Fruit fly (Drosophila melanogaster) whole organism, embryonic: ENCODE measurements around the gene CG31999.

Experiments used
- Atf6 ChIP-seq: fragments of 200-800 bp; sonication (Bioruptor generic); IDR thresholded peaks from 2 replicates; pipeline ENCODE4 v1.3.6; 2022; ENCODE audit warnings: missing biosample characterization, missing genetic modification characterization
- CG10274 ChIP-seq: fragments of 200-800 bp; sonication (Bioruptor generic); optimal IDR thresholded peaks from 3 replicates; lab custom pipeline; 2017; ENCODE audit warnings: missing biosample characterization, mild to moderate bottlenecking, missing genetic modification characterization
- CG10321 ChIP-seq: fragments of 200-800 bp; sonication (Bioruptor generic); IDR thresholded peaks from 2 replicates; pipeline ENCODE4 v1.3.6; 2022; ENCODE audit warnings: missing biosample characterization, missing genetic modification characterization
- CG1233 ChIP-seq: fragments of 200-800 bp; sonication (Bioruptor generic); optimal IDR thresholded peaks from 4 replicates; lab custom pipeline; 2018; ENCODE audit warnings: missing biosample characterization, mild to moderate bottlenecking, missing genetic modification characterization
- CG12769 ChIP-seq: fragments of 200-800 bp; sonication (Bioruptor generic); optimal IDR thresholded peaks from 2 replicates; lab custom pipeline; 2019; ENCODE audit warnings: missing biosample characterization, mild to moderate bottlenecking, missing genetic modification characterization, moderate library complexity
- CG12942 ChIP-seq: fragments of 200-800 bp; sonication (Bioruptor generic); optimal IDR thresholded peaks from 3 replicates; lab custom pipeline; 2016; ENCODE audit warnings: missing biosample characterization, missing genetic modification characterization
- CG13296 ChIP-seq: fragments of 200-800 bp; sonication (Bioruptor generic); optimal IDR thresholded peaks from 3 replicates; lab custom pipeline; 2018; ENCODE audit warnings: missing biosample characterization, mild to moderate bottlenecking, missing genetic modification characterization
- CG1603 ChIP-seq: fragments of 200-800 bp; sonication (Bioruptor generic); optimal IDR thresholded peaks from 2 replicates; lab custom pipeline; 2019; ENCODE audit warnings: missing biosample characterization, mild to moderate bottlenecking, missing genetic modification characterization, moderate library complexity
- CG17361 ChIP-seq: fragments of 200-800 bp; sonication (Bioruptor generic); IDR thresholded peaks from 3 replicates; pipeline ENCODE4 v1.3.6; 2022; ENCODE audit warnings: missing biosample characterization, missing genetic modification characterization
- CG17568 ChIP-seq: fragments of 200-800 bp; sonication (Bioruptor generic); optimal IDR thresholded peaks from 2 replicates; lab custom pipeline; 2018; ENCODE audit warnings: missing biosample characterization, mild to moderate bottlenecking, missing genetic modification characterization, moderate library complexity
- CG17612 ChIP-seq: fragments of 200-800 bp; sonication (Bioruptor generic); IDR thresholded peaks from 2 replicates; pipeline ENCODE4 v1.3.6; 2022; ENCODE audit warnings: missing biosample characterization, missing genetic modification characterization
- CG18262 ChIP-seq: fragments of 200-800 bp; optimal IDR thresholded peaks from 3 replicates; lab custom pipeline; 2019; ENCODE audit warnings: missing biosample characterization, mild to moderate bottlenecking, missing genetic modification characterization, moderate library complexity
- CG2116 ChIP-seq: fragments of 200-800 bp; sonication (Bioruptor generic); optimal IDR thresholded peaks from 3 replicates; lab custom pipeline; 2018; ENCODE audit warnings: missing biosample characterization, mild to moderate bottlenecking, missing genetic modification characterization
- CG2875 ChIP-seq: fragments of 200-800 bp; sonication (Bioruptor generic); optimal IDR thresholded peaks from 2 replicates; lab custom pipeline; 2017; ENCODE audit warnings: missing biosample characterization, mild to moderate bottlenecking, missing genetic modification characterization, missing genetic modification reagents
- CG31224 ChIP-seq: fragments of 200-800 bp; sonication (Bioruptor generic); IDR thresholded peaks from 2 replicates; pipeline ENCODE4 v1.3.6; 2022; ENCODE audit warnings: missing biosample characterization, missing genetic modification characterization
- CG3281 ChIP-seq: fragments of 200-800 bp; sonication (Bioruptor generic); optimal IDR thresholded peaks from 3 replicates; lab custom pipeline; 2017; ENCODE audit warnings: missing biosample characterization, mild to moderate bottlenecking, missing genetic modification characterization
- CG5245 ChIP-seq: fragments of 200-800 bp; sonication (Bioruptor generic); optimal IDR thresholded peaks from 3 replicates; lab custom pipeline; 2016; ENCODE audit warnings: missing biosample characterization, missing genetic modification characterization
- CG6791 ChIP-seq: fragments of 200-800 bp; sonication (Bioruptor generic); IDR thresholded peaks from 3 replicates; pipeline ENCODE4 v1.3.6; 2022; ENCODE audit warnings: missing biosample characterization, missing genetic modification characterization; ENCODE audit not compliant: partially characterized antibody
- CG7357 ChIP-seq: fragments of 200-800 bp; sonication (Bioruptor generic); IDR thresholded peaks from 3 replicates; pipeline ENCODE4 v1.3.6; 2022; ENCODE audit warnings: missing biosample characterization, missing genetic modification characterization
- CG8765 ChIP-seq: fragments of 200-800 bp; sonication (Bioruptor generic); IDR thresholded peaks from 2 replicates; pipeline ENCODE4 v1.3.6; 2022; ENCODE audit warnings: missing biosample characterization, missing genetic modification characterization
- Ets97D ChIP-seq: fragments of 200-800 bp; sonication (Bioruptor generic); optimal IDR thresholded peaks from 3 replicates; lab custom pipeline; 2016; ENCODE audit warnings: missing biosample characterization, missing genetic modification characterization
- Hand ChIP-seq: fragments of 200-800 bp; sonication (Bioruptor generic); optimal IDR thresholded peaks from 2 replicates; lab custom pipeline; 2017; ENCODE audit warnings: mild to moderate bottlenecking, missing biosample characterization, missing genetic modification reagents, missing genetic modification characterization
- HmgZ ChIP-seq: fragments of 200-800 bp; sonication (Bioruptor generic); optimal IDR thresholded peaks from 2 replicates; lab custom pipeline; 2018; ENCODE audit warnings: missing biosample characterization, mild to moderate bottlenecking, missing genetic modification characterization
- Hr39 ChIP-seq: fragments of >200 bp; optimal IDR thresholded peaks from 2 replicates; lab custom pipeline; 2017
- Lhr ChIP-seq: fragments of 200-800 bp; sonication (Bioruptor generic); optimal IDR thresholded peaks from 3 replicates; lab custom pipeline; 2017; ENCODE audit warnings: mild to moderate bottlenecking, missing biosample characterization, missing genetic modification reagents, missing genetic modification characterization
- Lpt ChIP-seq: fragments of >200 bp; optimal IDR thresholded peaks from 2 replicates; lab custom pipeline; 2018; ENCODE audit warnings: missing biosample characterization, missing genetic modification characterization
- NfI ChIP-seq: fragments of 200-800 bp; sonication (Bioruptor generic); optimal IDR thresholded peaks from 3 replicates; lab custom pipeline; 2018; ENCODE audit warnings: missing biosample characterization, mild to moderate bottlenecking, missing genetic modification characterization, moderate library complexity
- PHDP ChIP-seq: fragments of 200-800 bp; sonication (Bioruptor generic); optimal IDR thresholded peaks from 3 replicates; lab custom pipeline; 2018; ENCODE audit warnings: missing biosample characterization, mild to moderate bottlenecking, missing genetic modification characterization, moderate library complexity
- Pdp1 ChIP-seq, 2 experiments: fragments of 200-800 bp; sonication (Bioruptor generic); optimal IDR thresholded peaks; 3 replicates each; lab custom pipeline; 2016; ENCODE audit warnings: missing biosample characterization in 2 of 2, missing genetic modification characterization in 2 of 2, mild to moderate bottlenecking in 1 of 2, moderate library complexity in 1 of 2
- Sin3A ChIP-seq: fragments of >200 bp; optimal IDR thresholded peaks from 2 replicates; lab custom pipeline; 2018
- TFAM ChIP-seq: fragments of 200-800 bp; sonication (Bioruptor generic); optimal IDR thresholded peaks from 2 replicates; lab custom pipeline; 2017; ENCODE audit warnings: missing biosample characterization, missing genetic modification characterization, inconsistent platforms
- bcd ChIP-seq: fragments of 200-800 bp; sonication (Bioruptor generic); optimal IDR thresholded peaks from 2 replicates; lab custom pipeline; 2017; ENCODE audit warnings: missing biosample characterization, mild to moderate bottlenecking, missing genetic modification characterization
- cad ChIP-seq: fragments of >200 bp; optimal IDR thresholded peaks from 2 replicates; lab custom pipeline; 2017; ENCODE audit warnings: missing biosample characterization, missing genetic modification characterization
- crol ChIP-seq: fragments of 200-800 bp; sonication (Bioruptor generic); IDR thresholded peaks from 2 replicates; pipeline ENCODE4 v1.3.6; 2022; ENCODE audit warnings: missing biosample characterization, missing genetic modification characterization
- dpn ChIP-seq, 2 experiments: fragments of 200-800 bp; sonication (Bioruptor generic); optimal IDR thresholded peaks; 3 replicates each; lab custom pipeline; 2016; ENCODE audit warnings: missing biosample characterization in 2 of 2, missing genetic modification characterization in 2 of 2
- fd64A ChIP-seq: fragments of 200-800 bp; sonication (Bioruptor generic); optimal IDR thresholded peaks from 3 replicates; lab custom pipeline; 2018; ENCODE audit warnings: missing biosample characterization, mild to moderate bottlenecking, missing genetic modification characterization
- gfzf ChIP-seq: fragments of 200-800 bp; sonication (Bioruptor generic); optimal IDR thresholded peaks from 2 replicates; lab custom pipeline; 2016; ENCODE audit warnings: missing biosample characterization, mild to moderate bottlenecking, missing genetic modification characterization, moderate library complexity
- gro ChIP-seq: fragments of 200-800 bp; sonication (Bioruptor generic); optimal IDR thresholded peaks from 2 replicates; lab custom pipeline; 2016; ENCODE audit warnings: missing biosample characterization, missing genetic modification characterization
- hth ChIP-seq: fragments of >200 bp; optimal IDR thresholded peaks from 2 replicates; lab custom pipeline; 2017; ENCODE audit warnings: inconsistent platforms
- insv ChIP-seq, 2 experiments: fragments of 200-800 bp; sonication (Bioruptor generic); optimal IDR thresholded peaks; 3 replicates each; lab custom pipeline; 2016 to 2018; ENCODE audit warnings: missing biosample characterization in 2 of 2, missing genetic modification characterization in 2 of 2
- lbe ChIP-seq: fragments of 200-800 bp; sonication (Bioruptor generic); optimal IDR thresholded peaks from 2 replicates; lab custom pipeline; 2016; ENCODE audit warnings: missing biosample characterization, mild to moderate bottlenecking, missing genetic modification characterization
- nau ChIP-seq: fragments of 200-800 bp; sonication (Bioruptor generic); optimal IDR thresholded peaks from 3 replicates; lab custom pipeline; 2017; ENCODE audit warnings: missing biosample characterization, mild to moderate bottlenecking, missing genetic modification characterization, missing genetic modification reagents
- nmo ChIP-seq: fragments of 200-800 bp; sonication (Bioruptor generic); optimal IDR thresholded peaks from 2 replicates; lab custom pipeline; 2018; ENCODE audit warnings: missing biosample characterization, mild to moderate bottlenecking, missing genetic modification characterization, moderate library complexity
- pfk ChIP-seq: fragments of 200-800 bp; sonication (Bioruptor generic); optimal IDR thresholded peaks from 2 replicates; lab custom pipeline; 2018; ENCODE audit warnings: missing biosample characterization, mild to moderate bottlenecking, missing genetic modification characterization, moderate library complexity
- pzg ChIP-seq: fragments of 200-800 bp; sonication (Bioruptor generic); optimal IDR thresholded peaks from 3 replicates; lab custom pipeline; 2018; ENCODE audit warnings: missing biosample characterization, mild to moderate bottlenecking, missing genetic modification characterization, moderate library complexity
- sd ChIP-seq: fragments of 200-800 bp; sonication (Bioruptor generic); optimal IDR thresholded peaks from 3 replicates; lab custom pipeline; 2018; ENCODE audit warnings: missing biosample characterization, mild to moderate bottlenecking, missing genetic modification characterization, moderate library complexity
- sens ChIP-seq: fragments of 200-800 bp; sonication (Bioruptor generic); peaks from one replicate; lab custom pipeline; 2016; ENCODE audit warnings: missing biosample characterization, missing genetic modification characterization
- so ChIP-seq: fragments of 200-800 bp; sonication (Bioruptor generic); IDR thresholded peaks from 3 replicates; pipeline ENCODE4 v1.3.6; 2022; ENCODE audit warnings: missing biosample characterization, missing genetic modification characterization
- ssp ChIP-seq: fragments of 200-800 bp; sonication (Bioruptor generic); IDR thresholded peaks from 2 replicates; pipeline ENCODE4 v1.3.6; 2022; ENCODE audit warnings: missing biosample characterization, missing genetic modification characterization
- tna ChIP-seq: fragments of 200-800 bp; sonication (Bioruptor generic); IDR thresholded peaks from 2 replicates; pipeline ENCODE4 v1.3.6; 2022; ENCODE audit warnings: missing biosample characterization, missing genetic modification characterization; ENCODE audit not compliant: partially characterized antibody
- wor ChIP-seq: fragments of 200-800 bp; sonication (Bioruptor generic); IDR thresholded peaks from 2 replicates; pipeline ENCODE4 v1.3.6; 2022; ENCODE audit warnings: missing biosample characterization, missing genetic modification characterization

CG31999 gene

dm6 chr4:210011-210649 lies 17.4 kb downstream of the CG31999 start, which contains the start of gene Crk (continued):
- no peak for TF ChIP-seq crol (GFP tag; lab: Robert Waterston, UW)
- TF ChIP-seq CG2875 = no peak
- no peak for TF ChIP-seq insv (GFP tag; optimal IDR thresholded peaks at IDR 0.05; lab: Kevin White, UChicago)
- no peak for TF ChIP-seq CG8765
- TF ChIP-seq CG18262 (tag; lab: Kevin White, UChicago) = no peak
- TF ChIP-seq pzg (GFP tag; lab: Kevin White, UChicago) = peak; percentile 87
- no peak for TF ChIP-seq CG17568
- no peak for TF ChIP-seq CG1233 (GFP tag; lab: Kevin White, UChicago)
- peak; percentile 68 for TF ChIP-seq Ets97D
- no peak for TF ChIP-seq Atf6
- no peak for TF ChIP-seq tna
- no peak for TF ChIP-seq nmo
- TF ChIP-seq CG10321 (GFP tag; lab: Robert Waterston, UW) = no peak
- peak; percentile 33 for TF ChIP-seq gfzf (GFP tag; lab: Kevin White, UChicago)
- TF ChIP-seq CG13296 (GFP tag; lab: Kevin White, UChicago) = no peak
- TF ChIP-seq CG17361 = no peak
- peak; percentile 99 for TF ChIP-seq CG1603
- TF ChIP-seq HmgZ (tag; lab: Kevin White, UChicago) = peak; percentile 48
- TF ChIP-seq CG31224 (GFP tag; lab: Robert Waterston, UW) = no peak
- TF ChIP-seq Lhr (GFP tag; lab: Kevin White, UChicago) = peak; percentile 37
- no peak for TF ChIP-seq PHDP
- no peak for TF ChIP-seq CG10274 (GFP tag; lab: Kevin White, UChicago)
- peak; percentile 42 for TF ChIP-seq CG2116 (GFP tag; lab: Kevin White, UChicago)
- TF ChIP-seq cad (GFP tag; lab: Kevin White, UChicago) = no peak
- TF ChIP-seq CG5245 (GFP tag; lab: Kevin White, UChicago) = no peak
- TF ChIP-seq pfk (GFP tag; lab: Kevin White, UChicago) = peak; percentile 82
- TF ChIP-seq sd (tag; lab: Kevin White, UChicago) = no peak
- TF ChIP-seq NfI = no peak
- TF ChIP-seq CG7357 (GFP tag; lab: Robert Waterston, UW) = peak; percentile 98
- no peak for TF ChIP-seq fd64A
- TF ChIP-seq CG12769 (tag; lab: Kevin White, UChicago) = peak; percentile 43
- TF ChIP-seq hth = no peak
- no peak for TF ChIP-seq gro (GFP tag; lab: Kevin White, UChicago)
- peak; percentile 100 for TF ChIP-seq ssp (GFP tag; lab: Robert Waterston, UW)
- peak; percentile 10 for TF ChIP-seq Sin3A (lab: Kevin White, UChicago)
- TF ChIP-seq CG12942 (GFP tag; lab: Kevin White, UChicago) = peak; percentile 6
- TF ChIP-seq dpn (GFP tag; optimal IDR thresholded peaks at IDR 0.05; lab: Kevin White, UChicago) = peak in 1 of 2 experiments; percentile 13
- TF ChIP-seq so = no peak
- no peak for TF ChIP-seq Hr39 (lab: Kevin White, UChicago)
- TF ChIP-seq TFAM = no peak
- peak; percentile 45 for TF ChIP-seq nau (GFP tag; lab: Kevin White, UChicago)
- peak; percentile 55; the same call in 2 of the 3 replicates for TF ChIP-seq CG6791 (GFP tag; lab: Robert Waterston, UW)
- TF ChIP-seq CG3281 (GFP tag; lab: Kevin White, UChicago) = no peak
- peak in 1 of 2 experiments; percentile 12 for TF ChIP-seq Pdp1 (GFP tag; optimal IDR thresholded peaks at IDR 0.05; lab: Kevin White, UChicago)
- TF ChIP-seq Hand (GFP tag; lab: Kevin White, UChicago) = no peak
- no peak for TF ChIP-seq wor (GFP tag; lab: Robert Waterston, UW)
- peak; percentile 71 for TF ChIP-seq sens (GFP tag; lab: Kevin White, UChicago)
- TF ChIP-seq lbe = peak; percentile 28
- no peak for TF ChIP-seq bcd (GFP tag; lab: Kevin White, UChicago)
- TF ChIP-seq Lpt (GFP tag; lab: Kevin White, UChicago) = no peak
- TF ChIP-seq CG17612 (GFP tag; lab: Robert Waterston, UW) = no peak
